Fruit fly (Drosophila melanogaster) whole organism, embryonic: Measurements from ENCODE around the gene ssp3.

Experiments used
- Ada2b ChIP-seq: fragments of 200-800 bp; sonication (Bioruptor generic); IDR thresholded peaks from 2 replicates; pipeline ENCODE4 v1.3.6; 2022; ENCODE audit warnings: missing biosample characterization, missing genetic modification characterization
- CG10267 ChIP-seq: fragments of 200-800 bp; sonication (Bioruptor generic); optimal IDR thresholded peaks from 2 replicates; lab custom pipeline; 2018; ENCODE audit warnings: missing biosample characterization, mild to moderate bottlenecking, missing genetic modification characterization, moderate library complexity
- CG11504 ChIP-seq: fragments of 200-800 bp; sonication (Bioruptor generic); optimal IDR thresholded peaks from 3 replicates; lab custom pipeline; 2019; ENCODE audit warnings: missing biosample characterization, mild to moderate bottlenecking, missing genetic modification characterization, moderate library complexity
- CG11695 ChIP-seq: fragments of 200-800 bp; sonication (Bioruptor generic); IDR thresholded peaks from 3 replicates; pipeline ENCODE4 v1.3.6; 2022; ENCODE audit warnings: missing biosample characterization, missing genetic modification characterization
- CG1233 ChIP-seq: fragments of 200-800 bp; sonication (Bioruptor generic); optimal IDR thresholded peaks from 4 replicates; lab custom pipeline; 2018; ENCODE audit warnings: missing biosample characterization, mild to moderate bottlenecking, missing genetic modification characterization
- CG15601 ChIP-seq: fragments of 200-800 bp; sonication (Bioruptor generic); optimal IDR thresholded peaks from 3 replicates; lab custom pipeline; 2019; ENCODE audit warnings: missing biosample characterization, mild to moderate bottlenecking, missing genetic modification characterization, moderate library complexity
- CG17359 ChIP-seq: fragments of 200-800 bp; sonication (Bioruptor generic); optimal IDR thresholded peaks from 3 replicates; lab custom pipeline; 2018; ENCODE audit warnings: missing biosample characterization, mild to moderate bottlenecking, missing genetic modification characterization, moderate library complexity
- CG17361 ChIP-seq: fragments of 200-800 bp; sonication (Bioruptor generic); IDR thresholded peaks from 3 replicates; pipeline ENCODE4 v1.3.6; 2022; ENCODE audit warnings: missing biosample characterization, missing genetic modification characterization
- CG18262 ChIP-seq: fragments of 200-800 bp; optimal IDR thresholded peaks from 3 replicates; lab custom pipeline; 2019; ENCODE audit warnings: missing biosample characterization, mild to moderate bottlenecking, missing genetic modification characterization, moderate library complexity
- CG2202 ChIP-seq: fragments of 200-800 bp; sonication (Bioruptor generic); optimal IDR thresholded peaks from 2 replicates; lab custom pipeline; 2018; ENCODE audit warnings: missing biosample characterization, mild to moderate bottlenecking, missing genetic modification characterization
- CG2678 ChIP-seq: fragments of 200-800 bp; sonication (Bioruptor generic); optimal IDR thresholded peaks from 3 replicates; lab custom pipeline; 2019; ENCODE audit warnings: missing biosample characterization, mild to moderate bottlenecking, missing genetic modification characterization, moderate library complexity
- CG30403 ChIP-seq: fragments of 200-800 bp; sonication (Bioruptor generic); optimal IDR thresholded peaks from 3 replicates; lab custom pipeline; 2016; ENCODE audit warnings: missing biosample characterization, missing genetic modification characterization
- CG31388 ChIP-seq: fragments of 200-800 bp; sonication (Bioruptor generic); optimal IDR thresholded peaks from 2 replicates; lab custom pipeline; 2016; ENCODE audit warnings: missing biosample characterization, missing genetic modification characterization
- CG31441 ChIP-seq: fragments of 200-800 bp; sonication (Bioruptor generic); IDR thresholded peaks from 2 replicates; pipeline ENCODE4 v1.3.6; 2022; ENCODE audit warnings: missing biosample characterization, missing genetic modification characterization
- CG4328 ChIP-seq: fragments of 200-800 bp; sonication (Bioruptor generic); optimal IDR thresholded peaks from 3 replicates; lab custom pipeline; 2017; ENCODE audit warnings: missing biosample characterization, missing genetic modification reagents, missing genetic modification characterization
- CG4424 ChIP-seq: fragments of 200-800 bp; sonication (Bioruptor generic); optimal IDR thresholded peaks from 3 replicates; lab custom pipeline; 2016; ENCODE audit warnings: missing biosample characterization, missing genetic modification characterization
- CG6654 ChIP-seq: fragments of 200-800 bp; sonication (Bioruptor generic); optimal IDR thresholded peaks from 2 replicates; lab custom pipeline; 2017; ENCODE audit warnings: missing biosample characterization, mild to moderate bottlenecking, missing genetic modification characterization
- CG6689 ChIP-seq: fragments of 200-800 bp; sonication (Bioruptor generic); IDR thresholded peaks from 2 replicates; pipeline ENCODE4 v1.3.6; 2022; ENCODE audit warnings: missing biosample characterization, missing genetic modification characterization
- CG7271 ChIP-seq: fragments of 200-800 bp; sonication (Bioruptor generic); optimal IDR thresholded peaks from 2 replicates; lab custom pipeline; 2018; ENCODE audit warnings: missing biosample characterization, mild to moderate bottlenecking, missing genetic modification characterization, moderate library complexity
- CG7963 ChIP-seq: fragments of 200-800 bp; sonication (Bioruptor generic); IDR thresholded peaks from 3 replicates; pipeline ENCODE4 v1.3.6; 2022; ENCODE audit warnings: missing biosample characterization, missing genetic modification characterization; ENCODE audit not compliant: partially characterized antibody
- CG7987 ChIP-seq: fragments of 200-800 bp; sonication (Bioruptor generic); optimal IDR thresholded peaks from 2 replicates; lab custom pipeline; 2018; ENCODE audit warnings: missing biosample characterization, mild to moderate bottlenecking, missing genetic modification characterization, moderate library complexity
- CG8281 ChIP-seq: fragments of 200-800 bp; sonication (Bioruptor generic); optimal IDR thresholded peaks from 2 replicates; lab custom pipeline; 2018; ENCODE audit warnings: missing biosample characterization, mild to moderate bottlenecking, missing genetic modification characterization, moderate library complexity
- CG8388 ChIP-seq: fragments of 200-800 bp; sonication (Bioruptor generic); optimal IDR thresholded peaks from 2 replicates; lab custom pipeline; 2019; ENCODE audit warnings: missing biosample characterization, mild to moderate bottlenecking, missing genetic modification characterization, moderate library complexity
- Dad ChIP-seq: fragments of 200-800 bp; sonication (Bioruptor generic); optimal IDR thresholded peaks from 3 replicates; lab custom pipeline; 2016; ENCODE audit warnings: missing biosample characterization, missing genetic modification characterization
- E2f1 ChIP-seq: fragments of 200-800 bp; sonication (Bioruptor generic); IDR thresholded peaks from 2 replicates; pipeline ENCODE4 v1.3.6; 2022; ENCODE audit warnings: missing biosample characterization, missing genetic modification characterization
- Hr3 ChIP-seq: fragments of 200-800 bp; sonication (Bioruptor generic); optimal IDR thresholded peaks from 3 replicates; lab custom pipeline; 2016; ENCODE audit warnings: missing biosample characterization, missing genetic modification characterization
- Hr78 ChIP-seq, 2 experiments: fragments of 200-800 bp in 1 of 2; fragments of >200 bp in 1 of 2; sonication (Bioruptor generic) in 1 of 2; optimal IDR thresholded peaks; 2 replicates each; lab custom pipeline; 2017 to 2019; ENCODE audit warnings: missing biosample characterization in 2 of 2, missing genetic modification characterization in 2 of 2, mild to moderate bottlenecking in 1 of 2, moderate library complexity in 1 of 2
- NK7.1 ChIP-seq: fragments of 200-800 bp; sonication (Bioruptor generic); optimal IDR thresholded peaks from 3 replicates; lab custom pipeline; 2016; ENCODE audit warnings: missing biosample characterization, missing genetic modification characterization
- Pdp1 ChIP-seq, 2 experiments: fragments of 200-800 bp; sonication (Bioruptor generic); optimal IDR thresholded peaks; 3 replicates each; lab custom pipeline; 2016; ENCODE audit warnings: missing biosample characterization in 2 of 2, missing genetic modification characterization in 2 of 2, mild to moderate bottlenecking in 1 of 2, moderate library complexity in 1 of 2
- Six4 ChIP-seq: fragments of 200-800 bp; sonication (Bioruptor generic); optimal IDR thresholded peaks from 2 replicates; lab custom pipeline; 2016; ENCODE audit warnings: missing biosample characterization, missing genetic modification characterization
- Sox100B ChIP-seq: fragments of 200-800 bp; sonication (Bioruptor generic); optimal IDR thresholded peaks from 3 replicates; lab custom pipeline; 2018; ENCODE audit warnings: missing biosample characterization, mild to moderate bottlenecking, missing genetic modification characterization
- Spps ChIP-seq: fragments of 200-800 bp; sonication (Bioruptor generic); optimal IDR thresholded peaks from 2 replicates; lab custom pipeline; 2018; ENCODE audit warnings: missing biosample characterization, mild to moderate bottlenecking, missing genetic modification characterization
- Usf ChIP-seq: fragments of 200-800 bp; sonication (Bioruptor generic); optimal IDR thresholded peaks from 2 replicates; lab custom pipeline; 2017; ENCODE audit warnings: missing genotype, missing biosample characterization, missing genetic modification characterization
- ab ChIP-seq: fragments of 200-800 bp; sonication (Bioruptor generic); optimal IDR thresholded peaks from 2 replicates; lab custom pipeline; 2016; ENCODE audit warnings: missing biosample characterization, missing genetic modification characterization
- crol ChIP-seq: fragments of 200-800 bp; sonication (Bioruptor generic); IDR thresholded peaks from 2 replicates; pipeline ENCODE4 v1.3.6; 2022; ENCODE audit warnings: missing biosample characterization, missing genetic modification characterization
- dmrt11E ChIP-seq: fragments of 200-800 bp; sonication (Bioruptor generic); optimal IDR thresholded peaks from 3 replicates; lab custom pipeline; 2018; ENCODE audit warnings: missing biosample characterization, mild to moderate bottlenecking, missing genetic modification characterization, moderate library complexity
- dmrt99B ChIP-seq: fragments of 200-800 bp; sonication (Bioruptor generic); optimal IDR thresholded peaks from 2 replicates; lab custom pipeline; 2018; ENCODE audit warnings: missing biosample characterization, mild to moderate bottlenecking, missing genetic modification characterization, moderate library complexity
- emc ChIP-seq: fragments of 200-800 bp; sonication (Bioruptor generic); optimal IDR thresholded peaks from 2 replicates; lab custom pipeline; 2016; ENCODE audit warnings: missing biosample characterization, missing genetic modification characterization
- ems ChIP-seq: fragments of 200-800 bp; sonication (Bioruptor generic); optimal IDR thresholded peaks from 3 replicates; lab custom pipeline; 2016; ENCODE audit warnings: missing biosample characterization, missing genetic modification characterization
- grn ChIP-seq: fragments of 200-800 bp; sonication (Bioruptor generic); optimal IDR thresholded peaks from 3 replicates; lab custom pipeline; 2017; ENCODE audit warnings: missing biosample characterization, missing genetic modification characterization
- kni ChIP-seq: fragments of 200-800 bp; sonication (Bioruptor generic); optimal IDR thresholded peaks from 3 replicates; lab custom pipeline; 2017; ENCODE audit warnings: mild to moderate bottlenecking, missing biosample characterization, missing genetic modification reagents, missing genetic modification characterization
- oc ChIP-seq: fragments of 200-800 bp; sonication (Bioruptor generic); optimal IDR thresholded peaks from 2 replicates; lab custom pipeline; 2018; ENCODE audit warnings: missing biosample characterization, mild to moderate bottlenecking, missing genetic modification characterization, moderate library complexity
- row ChIP-seq: fragments of 200-800 bp; sonication (Bioruptor generic); IDR thresholded peaks from 3 replicates; pipeline ENCODE4 v1.3.6; 2022; ENCODE audit warnings: missing biosample characterization, missing genetic modification characterization
- salm ChIP-seq: fragments of 200-800 bp; sonication (Bioruptor generic); optimal IDR thresholded peaks from 2 replicates; lab custom pipeline; 2018; ENCODE audit warnings: missing biosample characterization, mild to moderate bottlenecking, missing genetic modification characterization
- shn ChIP-seq: fragments of 200-800 bp; sonication (Bioruptor generic); optimal IDR thresholded peaks from 3 replicates; lab custom pipeline; 2016; ENCODE audit warnings: missing biosample characterization, missing genetic modification characterization
- yki ChIP-seq: fragments of >200 bp; optimal IDR thresholded peaks from 3 replicates; lab custom pipeline; 2018
- zfh1 ChIP-seq: fragments of 200-800 bp; sonication (Bioruptor generic); IDR thresholded peaks from 3 replicates; pipeline ENCODE4 v1.3.6; 2022; ENCODE audit warnings: missing biosample characterization, missing genetic modification characterization

ssp3 gene

dm6 chr2L:18899254-18899653 lies 44.5 kb downstream of the ssp3 start (continued):
- peak; percentile 53 for TF ChIP-seq E2f1 (GFP tag; lab: Robert Waterston, UW)
- TF ChIP-seq ab (GFP tag; lab: Kevin White, UChicago): peak; percentile 32
- peak; percentile 28; the same call in 1 of the 2 replicates for TF ChIP-seq Ada2b (GFP tag; lab: Robert Waterston, UW)
- peak; percentile 53 for TF ChIP-seq CG7271
- TF ChIP-seq CG10267 (tag; lab: Kevin White, UChicago): peak; percentile 72
- no peak for TF ChIP-seq shn (GFP tag; lab: Kevin White, UChicago)
- no peak for TF ChIP-seq CG7987 (GFP tag; lab: Kevin White, UChicago)
- no peak for TF ChIP-seq emc
- TF ChIP-seq CG2202 (tag; lab: Kevin White, UChicago): peak; percentile 85
- TF ChIP-seq NK7.1: no peak
- peak; percentile 73 for TF ChIP-seq CG2678 (tag; lab: Kevin White, UChicago)
- TF ChIP-seq Dad (GFP tag; lab: Kevin White, UChicago): peak; percentile 40

- TF ChIP-seq CG4328 (GFP tag; lab: Kevin White, UChicago) (no peak), Usf (GFP tag; lab: Kevin White, UChicago) (no peak), yki (no peak), Pdp1 (GFP tag; optimal IDR thresholded peaks at IDR 0.05; lab: Kevin White, UChicago) (peak in 1 of 2 experiments; percentile 35), grn (GFP tag; lab: Kevin White, UChicago) (peak; percentile 87), salm (tag; lab: Kevin White, UChicago) (no peak), crol (GFP tag; lab: Robert Waterston, UW) (peak; percentile 10; the same call in 1 of the 2 replicates), CG31388 (GFP tag; lab: Kevin White, UChicago) (no peak), kni (peak; percentile 28), Hr78 (GFP tag; optimal IDR thresholded peaks at IDR 0.05; lab: Kevin White, UChicago) (peak in 1 of 2 experiments; percentile 33), Hr3 (GFP tag; lab: Kevin White, UChicago) (no peak), Spps (tag; lab: Kevin White, UChicago) (no peak), oc (tag; lab: Kevin White, UChicago) (peak; percentile 46), CG8281 (peak; percentile 99), ems (GFP tag; lab: Kevin White, UChicago) (no peak)
These were observed 45.8 kb downstream of the ssp3 start for dm6 chr2L:18897992-18898391.

dm6 chr2L:18896818-18897578 lies 46.8 kb downstream of the ssp3 start:
- TF ChIP-seq CG6654 (GFP tag; lab: Kevin White, UChicago) (no peak), CG17361 (GFP tag; lab: Robert Waterston, UW) (peak; percentile 74; the same call in 2 of the 3 replicates), CG10267 (tag; lab: Kevin White, UChicago) (peak; percentile 36), row (GFP tag; lab: Robert Waterston, UW) (0 out of 3 replicates have a peak, but pooled peaks have one; percentile 23), CG6689 (0 out of 2 replicates have a peak, but pooled peaks have one; percentile 13), dmrt11E (tag; lab: Kevin White, UChicago) (peak; percentile 61), CG15601 (tag; lab: Kevin White, UChicago) (peak; percentile 21), CG7963 (GFP tag; lab: Robert Waterston, UW) (no peak), CG11504 (tag; lab: Kevin White, UChicago) (peak; percentile 56), zfh1 (no peak), CG8388 (peak; percentile 14), CG4424 (peak; percentile 30), dmrt99B (tag; lab: Kevin White, UChicago) (peak; percentile 42), Six4 (GFP tag; lab: Kevin White, UChicago) (peak; percentile 4), CG30403 (GFP tag; lab: Kevin White, UChicago) (peak; percentile 37), CG31441 (GFP tag; lab: Robert Waterston, UW) (peak; percentile 63), CG1233 (GFP tag; lab: Kevin White, UChicago) (no peak), Sox100B (GFP tag; lab: Kevin White, UChicago) (peak; percentile 45), CG11695 (GFP tag; lab: Robert Waterston, UW) (no peak), CG17359 (tag; lab: Kevin White, UChicago) (peak; percentile 2), CG18262 (tag; lab: Kevin White, UChicago) (peak; percentile 69)
